Worm (Caenorhabditis elegans): ENCODE measurements around the gene pha-1.

- TF ChIP-seq ztf-29 (GFP tag; IDR thresholded peaks at IDR 0.05) (no peak), tab-1 (GFP tag; IDR thresholded peaks at IDR 0.05) (no peak), flt-1 (GFP tag; IDR thresholded peaks at IDR 0.05) (no peak), T22C8.4 (GFP tag; IDR thresholded peaks at IDR 0.05) (no peak), ztf-23 (GFP tag; IDR thresholded peaks at IDR 0.05) (no peak), ref-1 (GFP tag; conservative IDR thresholded peaks at IDR 0.05) (no peak), cog-1 (tag; optimal IDR thresholded peaks at IDR 0.05) (no peak), klf-2 (GFP tag; conservative IDR thresholded peaks at IDR 0.05) (no peak), med-1 (GFP tag; optimal IDR thresholded peaks at IDR 0.05; ENCODE audit: insufficient read depth) (no peak)
These were observed 44.1 kb upstream of the pha-1 start for ce11 chrIII:11087442-11087841.

Data from whole organism, midembryonic.